Fruit fly (Drosophila melanogaster): ENCODE measurements around the gene Cyp9f2.

DNA sequence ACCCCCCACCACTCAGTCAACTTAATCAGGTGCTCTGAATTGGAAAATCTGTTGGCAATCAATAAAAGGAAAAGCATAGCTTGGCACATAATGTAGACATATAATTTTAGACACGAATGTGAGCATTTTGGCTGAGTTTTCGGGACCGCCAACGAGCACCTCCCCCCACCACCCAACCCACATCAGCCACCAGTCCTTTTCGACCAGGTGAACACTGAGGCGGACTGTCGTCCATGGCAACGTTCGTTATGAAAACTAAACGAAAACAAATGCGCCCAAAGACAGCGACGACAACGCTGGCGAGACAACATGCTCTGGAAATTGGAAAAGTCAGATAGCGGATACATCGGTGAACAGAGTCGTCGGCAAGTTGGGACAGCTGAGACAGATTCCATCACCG is 22.8 kb downstream of the Cyp9f2 start, which contains the start of gene GstD11:
- TF ChIP-seq CG8478 (optimal IDR thresholded peaks at IDR 0.05): no peak
- no peak for TF ChIP-seq CTCF (optimal IDR thresholded peaks at IDR 0.05)
